Fruit fly (Drosophila melanogaster) whole organism, prepupa: ENCODE results near the gene sgg.
A peak's percentile ranks its signal among the peaks of the same experiment; 100 is the strongest.

Source experiments
- Blimp-1 ChIP-seq: fragments of 200-800 bp; sonication (Bioruptor generic); optimal IDR thresholded peaks from 3 replicates; lab custom pipeline; 2017; ENCODE audit warnings: missing biosample characterization, missing genetic modification characterization, mild to moderate bottlenecking, moderate library complexity, missing genetic modification reagents
- CG10631 ChIP-seq: fragments of 200-800 bp; sonication (Bioruptor generic); optimal IDR thresholded peaks from 2 replicates; lab custom pipeline; 2016; ENCODE audit warnings: missing biosample characterization, missing genetic modification characterization
- CG11294 ChIP-seq: fragments of 200-800 bp; sonication (Bioruptor generic); IDR thresholded peaks from 2 replicates; pipeline ENCODE4 v1.3.6; 2022; ENCODE audit warnings: missing biosample characterization, missing genetic modification characterization
- CG11762 ChIP-seq: fragments of 200-800 bp; sonication (Bioruptor generic); optimal IDR thresholded peaks from 3 replicates; lab custom pipeline; 2016; ENCODE audit warnings: missing biosample characterization, missing genetic modification characterization; ENCODE audit not compliant: insufficient read depth
- CG11902 ChIP-seq: fragments of 200-800 bp; sonication (Bioruptor generic); optimal IDR thresholded peaks from 3 replicates; lab custom pipeline; 2016; ENCODE audit warnings: missing biosample characterization, missing genetic modification characterization
- CG15336 ChIP-seq: fragments of 200-800 bp; sonication (Bioruptor generic); IDR thresholded peaks from 2 replicates; pipeline ENCODE4 v1.3.6; 2022; ENCODE audit warnings: missing biosample characterization, missing genetic modification characterization
- CG1621 ChIP-seq: fragments of 200-800 bp; sonication (Bioruptor generic); optimal IDR thresholded peaks from 3 replicates; lab custom pipeline; 2018; ENCODE audit warnings: missing biosample characterization, mild to moderate bottlenecking, missing genetic modification characterization
- CG3032 ChIP-seq: fragments of 200-800 bp; optimal IDR thresholded peaks from 2 replicates; lab custom pipeline; 2019; ENCODE audit warnings: missing biosample characterization, mild to moderate bottlenecking, missing genetic modification characterization, moderate library complexity
- CG31627 ChIP-seq: fragments of 200-800 bp; sonication (Bioruptor generic); optimal IDR thresholded peaks from 3 replicates; lab custom pipeline; 2016; ENCODE audit warnings: missing biosample characterization, missing genetic modification characterization
- CG32006 ChIP-seq: fragments of 200-800 bp; sonication (Bioruptor generic); optimal IDR thresholded peaks from 3 replicates; lab custom pipeline; 2017; ENCODE audit warnings: missing biosample characterization, mild to moderate bottlenecking, missing genetic modification characterization
- CG3919 ChIP-seq: fragments of 200-800 bp; sonication (Bioruptor generic); optimal IDR thresholded peaks from 3 replicates; lab custom pipeline; 2016; ENCODE audit warnings: missing biosample characterization, missing genetic modification characterization
- CG4318 ChIP-seq: fragments of 200-800 bp; sonication (Bioruptor generic); optimal IDR thresholded peaks from 3 replicates; lab custom pipeline; 2017; ENCODE audit warnings: missing biosample characterization, mild to moderate bottlenecking, missing genetic modification characterization
- CG6163 ChIP-seq: fragments of 200-800 bp; sonication (Bioruptor generic); IDR thresholded peaks from 3 replicates; pipeline ENCODE4 v1.3.6; 2022; ENCODE audit warnings: missing biosample characterization, missing genetic modification characterization
- CG6276 ChIP-seq: fragments of 200-800 bp; sonication (Bioruptor generic); optimal IDR thresholded peaks from 2 replicates; lab custom pipeline; 2017; ENCODE audit warnings: missing biosample characterization, mild to moderate bottlenecking, missing genetic modification characterization
- CG6792 ChIP-seq: fragments of 200-800 bp; sonication (Bioruptor generic); optimal IDR thresholded peaks from 3 replicates; lab custom pipeline; 2016; ENCODE audit warnings: missing biosample characterization, missing genetic modification characterization
- CG6808 ChIP-seq: fragments of 200-800 bp; sonication (Bioruptor generic); optimal IDR thresholded peaks from 3 replicates; lab custom pipeline; 2017; ENCODE audit warnings: missing biosample characterization, missing genetic modification characterization, mild to moderate bottlenecking, moderate library complexity, missing genetic modification reagents
- CG6854 ChIP-seq: fragments of 200-800 bp; sonication (Bioruptor generic); optimal IDR thresholded peaks from 2 replicates; lab custom pipeline; 2017; ENCODE audit warnings: missing biosample characterization, mild to moderate bottlenecking, missing genetic modification characterization
- CG7368 ChIP-seq: fragments of 200-800 bp; sonication (Bioruptor generic); optimal IDR thresholded peaks from 3 replicates; lab custom pipeline; 2016; ENCODE audit warnings: missing biosample characterization, missing genetic modification characterization
- CG8119 ChIP-seq: fragments of 200-800 bp; sonication (Bioruptor generic); IDR thresholded peaks from 3 replicates; pipeline ENCODE4 v1.3.6; 2022; ENCODE audit warnings: missing biosample characterization, missing genetic modification characterization
- CG8319 ChIP-seq: fragments of 200-800 bp; sonication (Bioruptor generic); optimal IDR thresholded peaks from 3 replicates; lab custom pipeline; 2016; ENCODE audit warnings: missing biosample characterization, missing genetic modification characterization
- CG8632 ChIP-seq: fragments of 200-800 bp; sonication (Bioruptor generic); optimal IDR thresholded peaks from 3 replicates; lab custom pipeline; 2016; ENCODE audit warnings: missing biosample characterization, missing genetic modification characterization
- Eip75B ChIP-seq: fragments of 200-800 bp; sonication (Bioruptor generic); optimal IDR thresholded peaks from 3 replicates; lab custom pipeline; 2016; ENCODE audit warnings: missing biosample characterization, missing genetic modification characterization
- Eip78C ChIP-seq: fragments of 200-800 bp; sonication (Bioruptor generic); peaks from one replicate; lab custom pipeline; 2016; ENCODE audit warnings: missing biosample characterization, missing genetic modification characterization
- Eip93F ChIP-seq: fragments of 200-800 bp; sonication (Bioruptor generic); optimal IDR thresholded peaks from 2 replicates; lab custom pipeline; 2016; ENCODE audit warnings: missing biosample characterization, mild to moderate bottlenecking, missing genetic modification characterization
- Ets21C ChIP-seq: fragments of 200-800 bp; sonication (Bioruptor generic); optimal IDR thresholded peaks from 3 replicates; lab custom pipeline; 2016; ENCODE audit warnings: missing biosample characterization, missing genetic modification characterization
- Ets96B ChIP-seq: fragments of 200-800 bp; optimal IDR thresholded peaks from 2 replicates; lab custom pipeline; 2019; ENCODE audit warnings: missing biosample characterization, mild to moderate bottlenecking, missing genetic modification characterization, moderate library complexity
- Gug ChIP-seq: fragments of 200-800 bp; sonication (Bioruptor generic); IDR thresholded peaks from 2 replicates; pipeline ENCODE4 v1.3.6; 2022; ENCODE audit warnings: missing biosample characterization, missing genetic modification characterization
- Hr38 ChIP-seq: sonication (Bioruptor generic); optimal IDR thresholded peaks from 2 replicates; lab custom pipeline; 2016; ENCODE audit warnings: missing biosample characterization, missing genetic modification characterization
- Hr39 ChIP-seq: fragments of 200-800 bp; sonication (Bioruptor generic); optimal IDR thresholded peaks from 2 replicates; lab custom pipeline; 2016; ENCODE audit warnings: missing biosample characterization, missing genetic modification characterization
- Lpt ChIP-seq: fragments of 200-800 bp; sonication (Bioruptor generic); optimal IDR thresholded peaks from 3 replicates; lab custom pipeline; 2016; ENCODE audit warnings: missing biosample characterization, missing genetic modification characterization
- Met ChIP-seq: fragments of 200-800 bp; sonication (Bioruptor generic); optimal IDR thresholded peaks from 3 replicates; lab custom pipeline; 2016; ENCODE audit warnings: missing biosample characterization, missing genetic modification characterization
- Smox ChIP-seq: fragments of 200-800 bp; sonication (Bioruptor generic); optimal IDR thresholded peaks from 3 replicates; lab custom pipeline; 2016; ENCODE audit warnings: missing biosample characterization, missing genetic modification characterization
- Sox14 ChIP-seq: fragments of 200-800 bp; sonication (Bioruptor generic); optimal IDR thresholded peaks from 3 replicates; lab custom pipeline; 2016; ENCODE audit warnings: missing biosample characterization, missing genetic modification characterization
- acj6 ChIP-seq: fragments of 200-800 bp; sonication (Bioruptor generic); optimal IDR thresholded peaks from 3 replicates; lab custom pipeline; 2016; ENCODE audit warnings: missing biosample characterization, missing genetic modification characterization
- cyc ChIP-seq: fragments of 200-800 bp; sonication (Bioruptor generic); optimal IDR thresholded peaks from 3 replicates; lab custom pipeline; 2016; ENCODE audit warnings: missing biosample characterization, missing genetic modification characterization
- dsx ChIP-seq: fragments of 200-800 bp; optimal IDR thresholded peaks from 3 replicates; lab custom pipeline; 2019; ENCODE audit warnings: missing biosample characterization, mild to moderate bottlenecking, missing genetic modification characterization, moderate library complexity; ENCODE audit not compliant: poor library complexity, severe bottlenecking
- eg ChIP-seq: fragments of 200-800 bp; sonication (Bioruptor generic); IDR thresholded peaks from 3 replicates; pipeline ENCODE4 v1.3.6; 2022; ENCODE audit warnings: missing biosample characterization, missing genetic modification characterization
- esn ChIP-seq: fragments of 200-800 bp; sonication (Bioruptor generic); optimal IDR thresholded peaks from 2 replicates; lab custom pipeline; 2016; ENCODE audit warnings: missing biosample characterization, mild to moderate bottlenecking, missing genetic modification characterization, moderate library complexity
- fd59A ChIP-seq: fragments of 200-800 bp; sonication (Bioruptor generic); optimal IDR thresholded peaks from 2 replicates; lab custom pipeline; 2017; ENCODE audit warnings: missing biosample characterization, mild to moderate bottlenecking, missing genetic modification characterization, missing genetic modification reagents
- fkh ChIP-seq: fragments of 200-800 bp; sonication (Bioruptor generic); optimal IDR thresholded peaks from 3 replicates; lab custom pipeline; 2017; ENCODE audit warnings: missing biosample characterization, mild to moderate bottlenecking, missing genetic modification characterization, moderate library complexity
- lz ChIP-seq: fragments of 200-800 bp; sonication (Bioruptor generic); optimal IDR thresholded peaks from 3 replicates; lab custom pipeline; 2016; ENCODE audit warnings: missing biosample characterization, missing genetic modification characterization
- pdm3 ChIP-seq: fragments of 200-800 bp; sonication (Bioruptor generic); optimal IDR thresholded peaks from 3 replicates; lab custom pipeline; 2016; ENCODE audit warnings: missing biosample characterization, missing genetic modification characterization
- salr ChIP-seq, 2 experiments: fragments of 200-800 bp; sonication (Bioruptor generic); optimal IDR thresholded peaks; 3 replicates each; lab custom pipeline; 2016 to 2018; ENCODE audit warnings: missing biosample characterization in 2 of 2, missing genetic modification characterization in 2 of 2, mild to moderate bottlenecking in 1 of 2
- ss ChIP-seq, 2 experiments: fragments of 200-800 bp; sonication (Bioruptor generic); optimal IDR thresholded peaks; 2 replicates in 1 of 2; 3 replicates in 1 of 2; lab custom pipeline; 2017 to 2018; ENCODE audit warnings: mild to moderate bottlenecking in 2 of 2, missing biosample characterization in 2 of 2, missing genetic modification characterization in 2 of 2, moderate library complexity in 1 of 2
- svp ChIP-seq: fragments of 200-800 bp; sonication (Bioruptor generic); peaks from one replicate; lab custom pipeline; 2016; ENCODE audit warnings: missing biosample characterization, missing genetic modification characterization
- topi ChIP-seq: fragments of 200-800 bp; sonication (Bioruptor generic); optimal IDR thresholded peaks from 3 replicates; lab custom pipeline; 2016; ENCODE audit warnings: missing biosample characterization, missing genetic modification characterization
- vri ChIP-seq: fragments of 200-800 bp; sonication (Bioruptor generic); optimal IDR thresholded peaks from 3 replicates; lab custom pipeline; 2016; ENCODE audit warnings: missing biosample characterization, mild to moderate bottlenecking, missing genetic modification characterization

Gene sgg

dm6 chrX:2683926-2684325, 50.2 kb downstream of the sgg start:
- TF ChIP-seq svp (GFP tag; lab: Kevin White, UChicago) (no peak), Eip93F (GFP tag; lab: Kevin White, UChicago) (no peak), CG6854 (no peak), Ets21C (no peak), CG10631 (GFP tag; lab: Kevin White, UChicago) (no peak), Gug (GFP tag; lab: Robert Waterston, UW) (no peak), fkh (GFP tag; lab: Kevin White, UChicago) (no peak), CG11762 (GFP tag; lab: Kevin White, UChicago) (no peak), CG7368 (GFP tag; lab: Kevin White, UChicago) (no peak), CG11902 (GFP tag; lab: Kevin White, UChicago) (no peak), Blimp-1 (GFP tag; lab: Kevin White, UChicago) (no peak), CG15336 (GFP tag; lab: Robert Waterston, UW) (no peak), CG3919 (GFP tag; lab: Kevin White, UChicago) (no peak), CG8632 (GFP tag; lab: Kevin White, UChicago) (no peak), CG6792 (no peak), Lpt (no peak), CG11294 (GFP tag; lab: Robert Waterston, UW) (no peak), Ets96B (tag; lab: Kevin White, UChicago) (no peak)

- no peak for TF ChIP-seq CG6276 (GFP tag; lab: Kevin White, UChicago)
- no peak for TF ChIP-seq CG8119 (GFP tag; lab: Robert Waterston, UW)
- no peak for TF ChIP-seq svp (GFP tag; lab: Kevin White, UChicago)
- no peak for TF ChIP-seq Lpt
- TF ChIP-seq CG6792, result no peak
- no peak for TF ChIP-seq vri
- TF ChIP-seq Eip75B (GFP tag; lab: Kevin White, UChicago), result no peak
- TF ChIP-seq lz (GFP tag; lab: Kevin White, UChicago), result no peak
- TF ChIP-seq Ets21C, result no peak
- no peak for TF ChIP-seq salr (GFP tag; optimal IDR thresholded peaks at IDR 0.05; lab: Kevin White, UChicago)
- TF ChIP-seq CG6808 (GFP tag; lab: Kevin White, UChicago), result no peak
- no peak for TF ChIP-seq Blimp-1 (GFP tag; lab: Kevin White, UChicago)
- TF ChIP-seq Met (GFP tag; lab: Kevin White, UChicago), result no peak
- no peak for TF ChIP-seq Sox14 (GFP tag; lab: Kevin White, UChicago)
- TF ChIP-seq Smox (GFP tag; lab: Kevin White, UChicago), result no peak
- TF ChIP-seq ss (GFP tag; optimal IDR thresholded peaks at IDR 0.05; lab: Kevin White, UChicago), result no peak
- TF ChIP-seq CG4318 (GFP tag; lab: Kevin White, UChicago), result no peak
- no peak for TF ChIP-seq CG3032 (tag; lab: Kevin White, UChicago)
- TF ChIP-seq Hr39, result no peak
- no peak for TF ChIP-seq CG1621 (tag; lab: Kevin White, UChicago)
- TF ChIP-seq, all 60 proteins: peak for 0
Measured at dm6 chrX:2684442-2684841, 50.7 kb downstream of the sgg start.

dm6 chrX:2685022-2685421, 51.3 kb downstream of the sgg start:
- TF ChIP-seq acj6 (GFP tag; lab: Kevin White, UChicago) (no peak), Hr39 (no peak), dsx (GFP tag; lab: Kevin White, UChicago) (no peak), CG10631 (GFP tag; lab: Kevin White, UChicago) (no peak), cyc (no peak), esn (no peak), CG6808 (GFP tag; lab: Kevin White, UChicago) (no peak), Eip75B (GFP tag; lab: Kevin White, UChicago) (no peak), eg (GFP tag; lab: Robert Waterston, UW) (no peak), CG15336 (GFP tag; lab: Robert Waterston, UW) (peak; percentile 55), pdm3 (GFP tag; lab: Kevin White, UChicago) (peak; percentile 11), ss (GFP tag; optimal IDR thresholded peaks at IDR 0.05; lab: Kevin White, UChicago) (no peak), Hr38 (GFP tag; lab: Kevin White, UChicago) (no peak), CG6792 (no peak), CG3919 (GFP tag; lab: Kevin White, UChicago) (peak; percentile 2), CG32006 (peak; percentile 39), lz (GFP tag; lab: Kevin White, UChicago) (no peak), CG8319 (GFP tag; lab: Kevin White, UChicago) (no peak), CG3032 (tag; lab: Kevin White, UChicago) (no peak), CG31627 (no peak), fd59A (no peak), CG1621 (tag; lab: Kevin White, UChicago) (no peak), CG6163 (GFP tag; lab: Robert Waterston, UW) (0 out of 3 replicates have a peak, but pooled peaks have one; percentile 14), Eip93F (GFP tag; lab: Kevin White, UChicago) (no peak), salr (GFP tag; optimal IDR thresholded peaks at IDR 0.05; lab: Kevin White, UChicago) (no peak), vri (no peak), topi (no peak), Lpt (no peak), Eip78C (peak; percentile 54)
